Fruit fly (Drosophila melanogaster): ENCODE data around the gene GC1.

The GC1 gene

dm6 chr3R:11992934-11993670 lies 25.6 kb downstream of the GC1 start, which contains the start of gene mfas (continued):
- no peak for TF ChIP-seq dsf (GFP tag; optimal IDR thresholded peaks at IDR 0.05; ENCODE audit: borderline replicate concordance)
- TF ChIP-seq Dif (GFP tag; optimal IDR thresholded peaks at IDR 0.05; ENCODE audit: partially characterized antibody): no peak
- no peak for TF ChIP-seq sv (GFP tag; optimal IDR thresholded peaks at IDR 0.05)
- no peak for TF ChIP-seq CrebA (GFP tag; optimal IDR thresholded peaks at IDR 0.05; ENCODE audit: borderline replicate concordance)
- no peak for TF ChIP-seq ey (GFP tag; optimal IDR thresholded peaks at IDR 0.05)
- no peak for TF ChIP-seq Sp1 (GFP tag; optimal IDR thresholded peaks at IDR 0.05)
- TF ChIP-seq Abd-B (GFP tag; optimal IDR thresholded peaks at IDR 0.05): no peak
- no peak for TF ChIP-seq dl (GFP tag; optimal IDR thresholded peaks at IDR 0.05; ENCODE audit: insufficient read depth in 1 of 2, partially characterized antibody in 2 of 2)
- TF ChIP-seq jim (GFP tag; optimal IDR thresholded peaks at IDR 0.05): no peak
- peak; percentile 18 for TF ChIP-seq tai (GFP tag; optimal IDR thresholded peaks at IDR 0.05)
- no peak for TF ChIP-seq OdsH (GFP tag; optimal IDR thresholded peaks at IDR 0.05)
- TF ChIP-seq Mio (GFP tag; optimal IDR thresholded peaks at IDR 0.05): no peak
- no peak for TF ChIP-seq Dfd (GFP tag; optimal IDR thresholded peaks at IDR 0.05)
- TF ChIP-seq CG32264 (GFP tag; optimal IDR thresholded peaks at IDR 0.05): no peak
- TF ChIP-seq N (GFP tag; optimal IDR thresholded peaks at IDR 0.05): no peak
- TF ChIP-seq rgr (GFP tag; optimal IDR thresholded peaks at IDR 0.05): peak; percentile 22
- peak; percentile 6 for TF ChIP-seq br (GFP tag; optimal IDR thresholded peaks at IDR 0.05)

- TF ChIP-seq Hr78 (GFP tag; optimal IDR thresholded peaks at IDR 0.05) (no peak), brk (GFP tag; optimal IDR thresholded peaks at IDR 0.05) (no peak), CG9705 (GFP tag; optimal IDR thresholded peaks at IDR 0.05) (no peak), h (GFP tag; optimal IDR thresholded peaks at IDR 0.05) (no peak), Dfd (GFP tag; optimal IDR thresholded peaks at IDR 0.05) (peak; percentile 39), jim (GFP tag; optimal IDR thresholded peaks at IDR 0.05) (no peak), rgr (GFP tag; optimal IDR thresholded peaks at IDR 0.05) (no peak)
These were observed 30.6 kb downstream of the GC1 start for dm6 chr3R:11998130-11998529.

- TF ChIP-seq Dfd (GFP tag; optimal IDR thresholded peaks at IDR 0.05) (no peak), jim (GFP tag; optimal IDR thresholded peaks at IDR 0.05) (no peak), pan (optimal IDR thresholded peaks at IDR 0.05) (no peak), br (GFP tag; optimal IDR thresholded peaks at IDR 0.05) (no peak), fru (GFP tag; optimal IDR thresholded peaks at IDR 0.05) (no peak), dl (GFP tag; optimal IDR thresholded peaks at IDR 0.05; ENCODE audit: insufficient read depth in 1 of 2, partially characterized antibody in 2 of 2) (no peak), Sp1 (GFP tag; optimal IDR thresholded peaks at IDR 0.05) (no peak), Vsx2 (GFP tag; optimal IDR thresholded peaks at IDR 0.05; ENCODE audit: partially characterized antibody) (no peak), dsf (GFP tag; optimal IDR thresholded peaks at IDR 0.05; ENCODE audit: borderline replicate concordance) (no peak), CrebA (GFP tag; optimal IDR thresholded peaks at IDR 0.05; ENCODE audit: borderline replicate concordance) (no peak), tai (GFP tag; optimal IDR thresholded peaks at IDR 0.05) (no peak), Abd-B (GFP tag; optimal IDR thresholded peaks at IDR 0.05) (no peak), N (GFP tag; optimal IDR thresholded peaks at IDR 0.05) (no peak), brk (GFP tag; optimal IDR thresholded peaks at IDR 0.05) (no peak)
These were observed 31.6 kb downstream of the GC1 start, which contains the start of gene Ect3 for dm6 chr3R:11999074-11999473. Gene Ect3, plus strand, starts transcription at chr3R:11999278.

- TF ChIP-seq lola (GFP tag; optimal IDR thresholded peaks at IDR 0.05): no peak
These were observed 37.9 kb downstream of the GC1 start, which contains the start of gene Tk for dm6 chr3R:12005417-12005816. Gene Tk, minus strand, starts transcription at chr3R:12005473.

- TF ChIP-seq usp (GFP tag; optimal IDR thresholded peaks at IDR 0.05) (no peak), jim (GFP tag; optimal IDR thresholded peaks at IDR 0.05) (no peak), brk (GFP tag; optimal IDR thresholded peaks at IDR 0.05) (no peak), Mio (GFP tag; optimal IDR thresholded peaks at IDR 0.05) (no peak), Jra (GFP tag; optimal IDR thresholded peaks at IDR 0.05) (no peak), dmrt93B (GFP tag; optimal IDR thresholded peaks at IDR 0.05) (no peak), Sp1 (GFP tag; optimal IDR thresholded peaks at IDR 0.05) (no peak), Vsx2 (GFP tag; optimal IDR thresholded peaks at IDR 0.05; ENCODE audit: partially characterized antibody) (no peak), tai (GFP tag; optimal IDR thresholded peaks at IDR 0.05) (no peak), CrebA (GFP tag; optimal IDR thresholded peaks at IDR 0.05; ENCODE audit: borderline replicate concordance) (no peak), ey (GFP tag; optimal IDR thresholded peaks at IDR 0.05) (no peak), dl (GFP tag; optimal IDR thresholded peaks at IDR 0.05; ENCODE audit: insufficient read depth in 1 of 2, partially characterized antibody in 2 of 2) (no peak), CG32264 (GFP tag; optimal IDR thresholded peaks at IDR 0.05) (no peak), dsf (GFP tag; optimal IDR thresholded peaks at IDR 0.05; ENCODE audit: borderline replicate concordance) (no peak), pan (optimal IDR thresholded peaks at IDR 0.05) (no peak), Rel (GFP tag; optimal IDR thresholded peaks at IDR 0.05) (no peak), Rel (tag; optimal IDR thresholded peaks at IDR 0.05) (no peak)
These were observed 38.9 kb downstream of the GC1 start for dm6 chr3R:12006417-12006816.
